Worm (Caenorhabditis elegans): Measurements from ENCODE around the gene F39C12.1.

Gene F39C12.1

ce11 chrX:4809189-4809588 lies 43.8 kb downstream of the F39C12.1 start:
- no peak for TF ChIP-seq akir-1 (GFP tag; optimal IDR thresholded peaks at IDR 0.05)
- no peak for TF ChIP-seq nhr-179 (tag; optimal IDR thresholded peaks at IDR 0.05)
- no peak for TF ChIP-seq snpc-3.4 (tag; optimal IDR thresholded peaks at IDR 0.05)
- no peak for TF ChIP-seq fkh-3 (tag; optimal IDR thresholded peaks at IDR 0.05)
- no peak for TF ChIP-seq F57A8.1 (GFP tag; optimal IDR thresholded peaks at IDR 0.05)
- no peak for TF ChIP-seq nfya-2 (GFP tag; IDR thresholded peaks at IDR 0.05)
- TF ChIP-seq lin-26 (GFP tag; IDR thresholded peaks at IDR 0.05): no peak
- TF ChIP-seq F33H1.4 (GFP tag; IDR thresholded peaks at IDR 0.05): no peak

DNA sequence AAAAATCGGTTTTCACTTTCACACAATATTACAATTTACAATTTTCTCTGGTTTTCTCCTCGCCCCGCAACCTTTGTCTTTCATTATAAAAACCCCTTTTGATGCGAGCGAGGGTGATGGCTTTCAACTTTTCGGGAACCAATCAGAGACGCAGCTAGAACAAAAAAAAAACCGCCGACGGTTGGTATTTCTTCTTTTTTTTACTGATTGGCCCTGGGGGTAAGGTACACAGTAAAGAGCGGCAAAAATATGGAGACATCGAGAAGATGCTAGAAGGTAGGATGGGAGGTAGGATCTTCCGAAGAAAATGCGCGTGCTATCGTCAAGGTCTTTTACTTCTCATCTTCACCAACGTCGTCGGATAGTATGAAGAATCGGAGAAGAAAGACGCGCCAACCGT lies 44.3 kb downstream of the F39C12.1 start:
- TF ChIP-seq somi-1 (GFP tag; optimal IDR thresholded peaks at IDR 0.05): no peak
- TF ChIP-seq rec-8 (tag; optimal IDR thresholded peaks at IDR 0.05): no peak
- no peak for TF ChIP-seq madf-10 (tag; optimal IDR thresholded peaks at IDR 0.05)
- TF ChIP-seq nhr-120 (GFP tag; IDR thresholded peaks at IDR 0.05): no peak
- TF ChIP-seq mel-28 (tag; optimal IDR thresholded peaks at IDR 0.05; ENCODE audit: borderline replicate concordance): no peak
- TF ChIP-seq efl-1 (GFP tag; optimal IDR thresholded peaks at IDR 0.05): no peak
- no peak for TF ChIP-seq ztf-6 (GFP tag; IDR thresholded peaks at IDR 0.05)
- no peak for TF ChIP-seq nfya-1 (tag; optimal IDR thresholded peaks at IDR 0.05; ENCODE audit: borderline replicate concordance, insufficient read depth)
- no peak for TF ChIP-seq sptf-2 (GFP tag; optimal IDR thresholded peaks at IDR 0.05)
- TF ChIP-seq mxl-1 (tag; optimal IDR thresholded peaks at IDR 0.05): no peak
- TF ChIP-seq let-526 (GFP tag; IDR thresholded peaks at IDR 0.05): no peak
- no peak for TF ChIP-seq Y95B8A.8 (GFP tag; IDR thresholded peaks at IDR 0.05)
- no peak for TF ChIP-seq let-607 (tag; optimal IDR thresholded peaks at IDR 0.05)
- no peak for TF ChIP-seq F57A8.1 (GFP tag; optimal IDR thresholded peaks at IDR 0.05)
- no peak for TF ChIP-seq ama-1 (optimal IDR thresholded peaks at IDR 0.05)
- TF ChIP-seq ama-1 (GFP tag; optimal IDR thresholded peaks at IDR 0.05): no peak
- TF ChIP-seq bed-1 (GFP tag; IDR thresholded peaks at IDR 0.05): no peak
- no peak for TF ChIP-seq lin-54 (GFP tag; optimal IDR thresholded peaks at IDR 0.05)
- TF ChIP-seq athp-1 (tag; optimal IDR thresholded peaks at IDR 0.05): no peak

DNA sequence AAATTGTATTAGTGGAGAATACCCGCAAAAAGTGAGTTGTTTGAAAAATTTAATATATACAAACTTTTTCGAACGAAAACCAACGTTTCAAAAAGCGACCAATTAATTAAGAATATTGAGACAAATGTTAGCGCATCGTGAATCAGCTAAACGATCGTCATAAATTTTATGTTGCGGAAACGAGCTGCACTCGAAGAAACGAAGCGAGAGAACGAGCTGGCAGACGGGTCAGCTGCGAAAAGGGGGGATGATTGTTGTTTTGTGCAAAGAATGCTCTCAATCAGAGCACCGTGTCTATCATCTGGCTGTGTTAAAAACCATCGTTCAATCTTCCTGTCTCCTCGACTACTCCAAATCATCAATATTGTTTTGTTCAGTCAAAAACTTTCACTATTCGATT lies 49.1 kb downstream of the F39C12.1 start:
- TF ChIP-seq madf-10 (tag; optimal IDR thresholded peaks at IDR 0.05): no peak
- no peak for TF ChIP-seq zfh-2 (GFP tag; conservative IDR thresholded peaks at IDR 0.05)
- no peak for TF ChIP-seq let-607 (tag; optimal IDR thresholded peaks at IDR 0.05)
- no peak for TF ChIP-seq F39B2.1 (GFP tag; IDR thresholded peaks at IDR 0.05)
- no peak for TF ChIP-seq ceh-58 (GFP tag; IDR thresholded peaks at IDR 0.05)
- no peak for TF ChIP-seq K11D2.4 (GFP tag; IDR thresholded peaks at IDR 0.05)
- TF ChIP-seq F57A8.1 (GFP tag; optimal IDR thresholded peaks at IDR 0.05): no peak
- no peak for TF ChIP-seq rcor-1 (GFP tag; IDR thresholded peaks at IDR 0.05)

DNA sequence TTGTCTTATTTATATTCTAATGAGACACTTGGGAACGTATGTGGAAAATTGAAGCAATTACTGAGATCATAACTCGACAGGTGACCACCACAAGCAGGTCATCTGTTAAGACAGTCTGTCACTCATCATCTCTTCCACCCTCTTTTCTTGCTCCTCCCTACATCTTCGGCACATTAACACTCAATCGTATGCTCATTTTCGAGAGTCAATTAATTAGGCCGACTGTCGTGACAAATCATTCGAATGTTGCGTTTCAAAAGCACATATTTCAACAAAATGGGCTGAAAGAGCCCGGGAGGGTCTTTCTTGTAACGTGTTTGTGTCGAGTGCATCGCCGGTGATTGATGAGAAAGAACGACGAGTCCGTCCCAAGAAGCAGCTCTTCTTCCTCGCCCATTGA lies 50.7 kb downstream of the F39C12.1 start:
- no peak for TF ChIP-seq snpc-3.4 (tag; optimal IDR thresholded peaks at IDR 0.05)
- TF ChIP-seq F55B11.4 (tag; optimal IDR thresholded peaks at IDR 0.05; ENCODE audit: borderline replicate concordance, insufficient read depth): no peak
- TF ChIP-seq tbx-9 (tag; optimal IDR thresholded peaks at IDR 0.05; ENCODE audit: borderline replicate concordance): no peak
- no peak for TF ChIP-seq F23B12.7 (tag; optimal IDR thresholded peaks at IDR 0.05; ENCODE audit: insufficient read depth)
- TF ChIP-seq dpff-1 (tag; optimal IDR thresholded peaks at IDR 0.05): no peak
- no peak for TF ChIP-seq hlh-12 (tag; optimal IDR thresholded peaks at IDR 0.05)
- no peak for TF ChIP-seq snpc-1.3 (tag; optimal IDR thresholded peaks at IDR 0.05; ENCODE audit: insufficient read depth)
- no peak for TF ChIP-seq F52B5.7 (tag; optimal IDR thresholded peaks at IDR 0.05)
- TF ChIP-seq atf-7 (tag; optimal IDR thresholded peaks at IDR 0.05): no peak
- TF ChIP-seq gei-17 (GFP tag; optimal IDR thresholded peaks at IDR 0.05): no peak
- TF ChIP-seq snpc-1.1 (tag; optimal IDR thresholded peaks at IDR 0.05; ENCODE audit: insufficient read depth): no peak
- no peak for TF ChIP-seq zim-3 (tag; optimal IDR thresholded peaks at IDR 0.05)
